Worm (Caenorhabditis elegans): Measurements from ENCODE around the gene mes-4.

mes-4 gene

DNA sequence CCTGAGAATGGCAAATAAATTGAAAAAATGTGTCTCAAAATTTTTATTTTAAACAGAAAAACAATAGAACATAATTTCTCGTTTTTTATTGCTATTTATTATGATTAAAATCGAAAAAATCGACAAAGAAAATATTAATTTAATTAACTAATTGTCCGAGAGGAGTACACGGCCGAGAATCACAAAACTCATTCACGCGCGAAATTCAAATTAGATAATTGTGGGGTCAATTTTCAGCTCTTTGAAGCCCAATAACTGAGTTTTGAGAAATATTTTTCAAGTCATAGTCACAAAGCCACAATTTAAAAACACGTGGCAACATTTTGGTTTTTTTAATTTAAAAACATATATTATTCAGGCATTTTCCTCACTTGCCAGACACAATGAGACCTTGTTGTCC lies 28.3 kb downstream of the mes-4 start (continued):
- TF ChIP-seq irx-1 (tag; optimal IDR thresholded peaks at IDR 0.05) (peak; percentile 71), C16A3.4 (tag; optimal IDR thresholded peaks at IDR 0.05) (peak; percentile 6), lsy-2 (tag; optimal IDR thresholded peaks at IDR 0.05) (peak; percentile 39 to 53), nhr-11 (tag; optimal IDR thresholded peaks at IDR 0.05) (no peak), hlh-17 (GFP tag; optimal IDR thresholded peaks at IDR 0.05; ENCODE audit: borderline replicate concordance) (no peak), egl-13 (tag; optimal IDR thresholded peaks at IDR 0.05) (peak; percentile 36), nhr-20 (tag; optimal IDR thresholded peaks at IDR 0.05) (peak; percentile 61), grh-1 (GFP tag; IDR thresholded peaks at IDR 0.05) (peak; percentile 53; the same call in 1 of the 2 replicates), snpc-4 (tag; optimal IDR thresholded peaks at IDR 0.05) (no peak), ztf-4 (tag; optimal IDR thresholded peaks at IDR 0.05) (no peak), fkh-4 (tag; optimal IDR thresholded peaks at IDR 0.05; ENCODE audit: borderline replicate concordance) (peak; percentile 56), zag-1 (tag; optimal IDR thresholded peaks at IDR 0.05) (no peak), mef-2 (tag; optimal IDR thresholded peaks at IDR 0.05) (no peak), mab-9 (GFP tag; IDR thresholded peaks at IDR 0.05) (no peak), ceh-90 (tag; optimal IDR thresholded peaks at IDR 0.05) (peak; percentile 81), ztf-11 (tag; optimal IDR thresholded peaks at IDR 0.05) (peak in 1 of 2 experiments; percentile 74), hpl-2 (GFP tag; optimal IDR thresholded peaks at IDR 0.05) (no peak), nhr-47 (tag; optimal IDR thresholded peaks at IDR 0.05) (peak; percentile 71), ama-1 (optimal IDR thresholded peaks at IDR 0.05) (no peak), fkh-10 (GFP tag; optimal IDR thresholded peaks at IDR 0.05) (no peak), swsn-7 (tag; optimal IDR thresholded peaks at IDR 0.05) (peak; percentile 44), nhr-85 (tag) (peak; percentile 89), dsc-1 (tag; optimal IDR thresholded peaks at IDR 0.05) (peak; percentile 26), lir-3 (tag; optimal IDR thresholded peaks at IDR 0.05; ENCODE audit: poor library complexity) (peak; percentile 82), jun-1 (tag; optimal IDR thresholded peaks at IDR 0.05) (no peak), lin-14 (GFP tag; optimal IDR thresholded peaks at IDR 0.05) (peak; percentile 30), nhr-90 (tag; optimal IDR thresholded peaks at IDR 0.05; ENCODE audit: poor library complexity) (peak; percentile 71), F16B12.6 (tag; optimal IDR thresholded peaks at IDR 0.05) (no peak), tbx-2 (tag; optimal IDR thresholded peaks at IDR 0.05) (peak; percentile 43), unc-130 (tag; optimal IDR thresholded peaks at IDR 0.05) (no peak), elt-2 (tag; optimal IDR thresholded peaks at IDR 0.05) (no peak), lin-35 (GFP tag; optimal IDR thresholded peaks at IDR 0.05) (peak; percentile 82 to 91), Y116A8C.19 (tag; optimal IDR thresholded peaks at IDR 0.05; ENCODE audit: borderline replicate concordance) (no peak), lin-39 (tag; optimal IDR thresholded peaks at IDR 0.05) (peak; percentile 54), nhr-237 (tag; optimal IDR thresholded peaks at IDR 0.05) (no peak), xbp-1 (tag; optimal IDR thresholded peaks at IDR 0.05) (peak; percentile 10), efl-1 (optimal IDR thresholded peaks at IDR 0.05) (peak; percentile 89), efl-1 (GFP tag; optimal IDR thresholded peaks at IDR 0.05 in 1 of 2) (peak; percentile 89 to 99), fos-1 (tag; optimal IDR thresholded peaks at IDR 0.05) (no peak)

- no peak for TF ChIP-seq nhr-90 (tag; optimal IDR thresholded peaks at IDR 0.05; ENCODE audit: poor library complexity)
- no peak for TF ChIP-seq mdl-1 (tag; optimal IDR thresholded peaks at IDR 0.05)
- no peak for TF ChIP-seq sox-4 (tag; optimal IDR thresholded peaks at IDR 0.05)
- no peak for TF ChIP-seq F16B12.6 (tag; optimal IDR thresholded peaks at IDR 0.05)
- no peak for TF ChIP-seq lir-3 (tag; optimal IDR thresholded peaks at IDR 0.05; ENCODE audit: poor library complexity)
- no peak for TF ChIP-seq unc-130 (tag; optimal IDR thresholded peaks at IDR 0.05)
- no peak for TF ChIP-seq ceh-88 (GFP tag; IDR thresholded peaks at IDR 0.05)
- no peak for TF ChIP-seq ama-1 (optimal IDR thresholded peaks at IDR 0.05)
- no peak for TF ChIP-seq pax-3 (tag; optimal IDR thresholded peaks at IDR 0.05)
- TF ChIP-seq hlh-4 (tag; optimal IDR thresholded peaks at IDR 0.05), result no peak
- TF ChIP-seq nhr-76 (tag; optimal IDR thresholded peaks at IDR 0.05), result no peak
- no peak for TF ChIP-seq elt-3 (tag; optimal IDR thresholded peaks at IDR 0.05)
- TF ChIP-seq sup-37 (GFP tag; optimal IDR thresholded peaks at IDR 0.05), result no peak
- TF ChIP-seq blmp-1 (tag; optimal IDR thresholded peaks at IDR 0.05), result no peak
- TF ChIP-seq fkh-4 (tag; optimal IDR thresholded peaks at IDR 0.05; ENCODE audit: borderline replicate concordance), result no peak
Observed at ce11 chrV:13408440-13408839, 28.9 kb downstream of the mes-4 start.

Data from whole organism, L1 larva.